Worm (Caenorhabditis elegans) whole organism, young adult: ENCODE data around the gene rpb-12.

Experiments used
- C17E4.6 ChIP-seq: fragments of 200-800 bp; sonication (Bioruptor generic); IDR thresholded peaks from 2 replicates; pipeline ENCODE4 v1.3.6; 2022; ENCODE audit warnings: missing genetic modification reagents, missing genetic modification characterization, missing compliant biosample characterization
- F22D6.2 ChIP-seq: sonication (generic microtip); optimal IDR thresholded peaks from 2 replicates; lab custom pipeline; 2016; ENCODE audit warnings: mild to moderate bottlenecking, missing genetic modification characterization, missing compliant biosample characterization
- F33H1.4 ChIP-seq: fragments of 200-800 bp; sonication (Bioruptor generic); IDR thresholded peaks from 2 replicates; pipeline ENCODE4 v1.3.6; 2022; ENCODE audit warnings: missing genetic modification reagents, missing genetic modification characterization, missing compliant biosample characterization
- F49E8.2 ChIP-seq: sonication (generic microtip); optimal IDR thresholded peaks from 3 replicates; lab custom pipeline; 2017; ENCODE audit warnings: missing genetic modification characterization, mild to moderate bottlenecking, missing compliant biosample characterization, antibody characterized with exemption, moderate library complexity; ENCODE audit not compliant: insufficient read depth
- K11D2.4 ChIP-seq: fragments of 200-800 bp; sonication (Bioruptor generic); IDR thresholded peaks from 2 replicates; pipeline ENCODE4 v1.3.6; 2022; ENCODE audit warnings: missing genetic modification reagents, missing genetic modification characterization, missing compliant biosample characterization
- T07F8.4 ChIP-seq: sonication (generic microtip); optimal IDR thresholded peaks from 2 replicates; lab custom pipeline; 2016; ENCODE audit warnings: mild to moderate bottlenecking, missing genetic modification characterization, moderate library complexity, missing compliant biosample characterization
- Y53G8AR.9 ChIP-seq: fragments of 200-800 bp; sonication (Bioruptor generic); conservative IDR thresholded peaks from 2 replicates; pipeline ENCODE4 v1.3.6; 2022; ENCODE audit warnings: missing genetic modification reagents, missing genetic modification characterization, missing compliant biosample characterization
- Y79H2A.3 ChIP-seq: fragments of 200-800 bp; sonication (Bioruptor generic); conservative IDR thresholded peaks from 2 replicates; pipeline ENCODE4 v1.3.6; 2022; ENCODE audit warnings: missing genetic modification reagents, missing genetic modification characterization, missing compliant biosample characterization
- Y95B8A.8 ChIP-seq: fragments of 200-800 bp; sonication (Bioruptor generic); IDR thresholded peaks from 2 replicates; pipeline ENCODE4 v1.3.6; 2022; ENCODE audit warnings: missing genetic modification reagents, missing genetic modification characterization, missing compliant biosample characterization
- akir-1 ChIP-seq: fragments of 200-800 bp; sonication (Bioruptor generic); optimal IDR thresholded peaks from 2 replicates; lab custom pipeline; 2018; ENCODE audit warnings: mild to moderate bottlenecking, missing genetic modification characterization, moderate library complexity, missing compliant biosample characterization
- attf-6 ChIP-seq: fragments of 200-800 bp; sonication (Bioruptor generic); IDR thresholded peaks from 2 replicates; pipeline ENCODE4 v1.3.6; 2022; ENCODE audit warnings: missing genetic modification reagents, missing genetic modification characterization, missing compliant biosample characterization
- ceh-27 ChIP-seq: fragments of 200-800 bp; sonication (Bioruptor generic); optimal IDR thresholded peaks from 2 replicates; lab custom pipeline; 2018; ENCODE audit warnings: mild to moderate bottlenecking, missing genetic modification characterization, moderate library complexity, missing compliant biosample characterization
- ceh-91 ChIP-seq: fragments of 200-800 bp; sonication (Bioruptor generic); IDR thresholded peaks from 2 replicates; pipeline ENCODE4 v1.3.6; 2022; ENCODE audit warnings: missing genetic modification reagents, missing genetic modification characterization, missing compliant biosample characterization
- chd-7 ChIP-seq: sonication (generic microtip); optimal IDR thresholded peaks from 2 replicates; lab custom pipeline; 2016; ENCODE audit warnings: mild to moderate bottlenecking, missing genetic modification characterization, moderate library complexity, missing compliant biosample characterization
- dox-1 ChIP-seq: fragments of 200-800 bp; sonication (Bioruptor generic); IDR thresholded peaks from 2 replicates; pipeline ENCODE4 v1.3.6; 2022; ENCODE audit warnings: missing genetic modification reagents, missing genetic modification characterization, missing compliant biosample characterization
- egl-44 ChIP-seq: fragments of 200-800 bp; sonication (Bioruptor generic); IDR thresholded peaks from 2 replicates; pipeline ENCODE4 v1.3.6; 2022; ENCODE audit warnings: missing genetic modification reagents, missing genetic modification characterization, missing compliant biosample characterization
- him-1 ChIP-seq: sonication (generic microtip); optimal IDR thresholded peaks from 2 replicates; lab custom pipeline; 2016; ENCODE audit warnings: missing genotype, missing genetic modification reagents, missing genetic modification characterization, missing compliant biosample characterization
- hlh-26 ChIP-seq: fragments of 200-800 bp; sonication (Bioruptor generic); conservative IDR thresholded peaks from 2 replicates; pipeline ENCODE4 v1.3.6; 2022; ENCODE audit warnings: missing genetic modification reagents, missing genetic modification characterization, missing compliant biosample characterization
- hmg-1.2 ChIP-seq: fragments of 200-800 bp; sonication (Bioruptor generic); IDR thresholded peaks from 2 replicates; pipeline ENCODE4 v1.3.6; 2022; ENCODE audit warnings: missing genetic modification reagents, missing genetic modification characterization, missing compliant biosample characterization
- hsf-1 ChIP-seq: fragments of 200-800 bp; sonication (Bioruptor generic); IDR thresholded peaks from 2 replicates; pipeline ENCODE4 v1.3.6; 2022; ENCODE audit warnings: missing genetic modification reagents, missing genetic modification characterization, missing compliant biosample characterization
- let-526 ChIP-seq: fragments of 200-800 bp; sonication (Bioruptor generic); IDR thresholded peaks from 2 replicates; pipeline ENCODE4 v1.3.6; 2022; ENCODE audit warnings: missing genetic modification reagents, missing genetic modification characterization, missing compliant biosample characterization
- lin-35 ChIP-seq, 3 experiments: fragments of 150-350 bp in 2 of 3; sonication (generic microtip) in 1 of 3; optimal IDR thresholded peaks; 2 replicates each; lab custom pipeline; 2014 to 2018; ENCODE audit warnings: missing biosample characterization in 3 of 3, missing genetic modification characterization in 3 of 3, missing genetic modification reagents in 3 of 3
- lin-54 ChIP-seq: fragments of 200-800 bp; sonication (Bioruptor generic); optimal IDR thresholded peaks from 2 replicates; lab custom pipeline; 2018; ENCODE audit warnings: mild to moderate bottlenecking, missing genetic modification characterization, missing compliant biosample characterization
- lir-1 ChIP-seq: fragments of 200-800 bp; sonication (Bioruptor generic); conservative IDR thresholded peaks from 2 replicates; pipeline ENCODE4 v1.3.6; 2022; ENCODE audit warnings: missing genetic modification reagents, missing genetic modification characterization, missing compliant biosample characterization
- madf-10 ChIP-seq: sonication (generic microtip); optimal IDR thresholded peaks from 2 replicates; lab custom pipeline; 2016; ENCODE audit warnings: mild to moderate bottlenecking, missing genetic modification characterization, missing compliant biosample characterization
- madf-3 ChIP-seq: fragments of 200-800 bp; sonication (Bioruptor generic); IDR thresholded peaks from 2 replicates; pipeline ENCODE4 v1.3.6; 2022; ENCODE audit warnings: missing genetic modification reagents, missing genetic modification characterization, missing compliant biosample characterization
- madf-6 ChIP-seq: fragments of 200-800 bp; sonication (Bioruptor generic); IDR thresholded peaks from 2 replicates; pipeline ENCODE4 v1.3.6; 2022; ENCODE audit warnings: missing genetic modification reagents, missing genetic modification characterization, missing compliant biosample characterization
- madf-8 ChIP-seq: fragments of 200-800 bp; sonication (Bioruptor generic); conservative IDR thresholded peaks from 2 replicates; pipeline ENCODE4 v1.3.6; 2022; ENCODE audit warnings: missing genetic modification reagents, missing genetic modification characterization, missing compliant biosample characterization
- mcd-1 ChIP-seq: fragments of 200-800 bp; sonication (Bioruptor generic); IDR thresholded peaks from 2 replicates; pipeline ENCODE4 v1.3.6; 2022; ENCODE audit warnings: missing genetic modification reagents, missing genetic modification characterization, missing compliant biosample characterization
- mel-28 ChIP-seq: sonication (generic microtip); optimal IDR thresholded peaks from 2 replicates; lab custom pipeline; 2016; ENCODE audit warnings: borderline replicate concordance, mild to moderate bottlenecking, missing genetic modification characterization, missing compliant biosample characterization
- mxl-1 ChIP-seq: sonication (generic microtip); optimal IDR thresholded peaks from 2 replicates; lab custom pipeline; 2016; ENCODE audit warnings: missing genetic modification characterization, missing compliant biosample characterization
- nhr-120 ChIP-seq: fragments of 200-800 bp; sonication (Bioruptor generic); IDR thresholded peaks from 2 replicates; pipeline ENCODE4 v1.3.6; 2022; ENCODE audit warnings: missing genetic modification characterization, missing compliant biosample characterization
- pbrm-1 ChIP-seq: fragments of 200-800 bp; sonication (Bioruptor generic); IDR thresholded peaks from 2 replicates; pipeline ENCODE4 v1.3.6; 2022; ENCODE audit warnings: missing genetic modification reagents, missing genetic modification characterization, missing compliant biosample characterization
- rcor-1 ChIP-seq: fragments of 200-800 bp; sonication (Bioruptor generic); IDR thresholded peaks from 2 replicates; pipeline ENCODE4 v1.3.6; 2022; ENCODE audit warnings: missing genetic modification reagents, missing genetic modification characterization, missing compliant biosample characterization
- rec-8 ChIP-seq, 2 experiments: sonication (generic microtip); optimal IDR thresholded peaks; 2 replicates each; lab custom pipeline; 2016; ENCODE audit warnings: mild to moderate bottlenecking in 2 of 2, missing genetic modification characterization in 2 of 2, missing genetic modification reagents in 2 of 2, missing genotype in 2 of 2, missing biosample characterization in 1 of 2, missing compliant biosample characterization in 1 of 2, moderate library complexity in 1 of 2
- repo-1 ChIP-seq: sonication (generic microtip); optimal IDR thresholded peaks from 2 replicates; lab custom pipeline; 2017; ENCODE audit warnings: mild to moderate bottlenecking, missing genetic modification characterization, missing compliant biosample characterization
- sdz-38 ChIP-seq: sonication (generic microtip); optimal IDR thresholded peaks from 2 replicates; lab custom pipeline; 2016; ENCODE audit warnings: missing genotype, missing genetic modification characterization, missing compliant biosample characterization
- snpc-1.1 ChIP-seq: sonication (generic microtip); optimal IDR thresholded peaks from 2 replicates; lab custom pipeline; 2017; ENCODE audit warnings: missing genetic modification characterization, mild to moderate bottlenecking, missing compliant biosample characterization, antibody characterized with exemption, moderate library complexity, missing genotype, missing genetic modification reagents; ENCODE audit not compliant: insufficient read depth
- snpc-1.3 ChIP-seq: sonication (generic microtip); optimal IDR thresholded peaks from 2 replicates; lab custom pipeline; 2017; ENCODE audit warnings: missing genetic modification characterization, mild to moderate bottlenecking, missing compliant biosample characterization, antibody characterized with exemption, moderate library complexity, missing genotype, missing genetic modification reagents; ENCODE audit not compliant: insufficient read depth
- tbp1 ChIP-seq: fragments of 200-800 bp; sonication (Bioruptor generic); optimal IDR thresholded peaks from 2 replicates; lab custom pipeline; 2018; ENCODE audit warnings: mild to moderate bottlenecking, missing genetic modification characterization, missing compliant biosample characterization
- tbx-9 ChIP-seq: sonication (generic microtip); optimal IDR thresholded peaks from 2 replicates; lab custom pipeline; 2016; ENCODE audit warnings: borderline replicate concordance, missing genetic modification characterization, inconsistent platforms, missing compliant biosample characterization
- tlf-1 ChIP-seq: fragments of 200-800 bp; sonication (Bioruptor generic); optimal IDR thresholded peaks from 2 replicates; lab custom pipeline; 2018; ENCODE audit warnings: mild to moderate bottlenecking, missing genetic modification characterization, missing compliant biosample characterization
- xnd-1 ChIP-seq: sonication (generic microtip); optimal IDR thresholded peaks from 2 replicates; lab custom pipeline; 2016; ENCODE audit warnings: missing genotype, missing genetic modification reagents, missing genetic modification characterization, missing compliant biosample characterization
- zfh-2 ChIP-seq: fragments of 200-800 bp; sonication (Bioruptor generic); conservative IDR thresholded peaks from 2 replicates; pipeline ENCODE4 v1.3.6; 2022; ENCODE audit warnings: missing genetic modification reagents, missing genetic modification characterization, missing compliant biosample characterization
- ztf-26 ChIP-seq: sonication (generic microtip); optimal IDR thresholded peaks from 2 replicates; lab custom pipeline; 2017; ENCODE audit warnings: missing genetic modification characterization, missing compliant biosample characterization
- ztf-3 ChIP-seq: fragments of 200-800 bp; sonication (Bioruptor generic); optimal IDR thresholded peaks from 2 replicates; lab custom pipeline; 2018; ENCODE audit warnings: mild to moderate bottlenecking, missing genetic modification characterization, missing compliant biosample characterization

The rpb-12 gene

ce11 chrIV:9146819-9147518, at the start of gene rpb-12, which contains the start of gene aly-2:
Gene rpb-12 (minus strand): TSS chrIV:9146869.
Gene aly-2 (plus strand): TSS chrIV:9147468.
- TF ChIP-seq lir-1 (peak; percentile 65; the same call in 1 of the 2 replicates), F22D6.2 (tag; lab: Kevin White, UChicago) (no peak), pbrm-1 (GFP tag; lab: Robert Waterston, UW) (peak; percentile 75), rcor-1 (GFP tag; lab: Robert Waterston, UW) (peak; percentile 82), F49E8.2 (tag; lab: Kevin White, UChicago) (peak; percentile 64), rec-8 (tag; optimal IDR thresholded peaks at IDR 0.05; lab: Kevin White, UChicago) (no peak), K11D2.4 (GFP tag; lab: Robert Waterston, UW) (no peak), hlh-26 (GFP tag; lab: Robert Waterston, UW) (no peak), hsf-1 (GFP tag; lab: Robert Waterston, UW) (peak; percentile 82), him-1 (tag; lab: Kevin White, UChicago) (peak; percentile 75), zfh-2 (no peak), let-526 (GFP tag; lab: Robert Waterston, UW) (no peak), T07F8.4 (tag; lab: Kevin White, UChicago) (no peak), snpc-1.1 (tag; lab: Kevin White, UChicago) (peak; percentile 59), akir-1 (GFP tag; lab: Kevin White, UChicago) (no peak), ceh-27 (peak; percentile 23), tbp1 (peak; percentile 58), mxl-1 (tag; lab: Kevin White, UChicago) (no peak), egl-44 (GFP tag; lab: Robert Waterston, UW) (no peak), repo-1 (no peak), chd-7 (no peak), madf-6 (GFP tag; lab: Robert Waterston, UW) (peak; percentile 97), tlf-1 (GFP tag; lab: Kevin White, UChicago) (peak; percentile 61), ztf-26 (no peak), F33H1.4 (GFP tag; lab: Robert Waterston, UW) (peak; percentile 78), madf-10 (tag; lab: Kevin White, UChicago) (no peak), sdz-38 (tag; lab: Kevin White, UChicago) (no peak), Y53G8AR.9 (GFP tag; lab: Robert Waterston, UW) (0 out of 2 replicates have a peak, but pooled peaks have one; percentile 39), dox-1 (peak; percentile 92), ztf-3 (no peak), madf-8 (GFP tag; lab: Robert Waterston, UW) (peak; percentile 91), C17E4.6 (GFP tag; lab: Robert Waterston, UW) (peak; percentile 50; the same call in 1 of the 2 replicates), nhr-120 (GFP tag; lab: Robert Waterston, UW) (no peak), madf-3 (GFP tag; lab: Robert Waterston, UW) (0 out of 2 replicates have a peak, but pooled peaks have one; percentile 24), tbx-9 (tag; lab: Kevin White, UChicago) (no peak), Y95B8A.8 (GFP tag; lab: Robert Waterston, UW) (peak; percentile 55; the same call in 1 of the 2 replicates), lin-54 (GFP tag; lab: Kevin White, UChicago) (peak; percentile 81), lin-35 (GFP tag; optimal IDR thresholded peaks at IDR 0.05; lab: Kevin White, UChicago) (peak in 1 of 3 experiments; percentile 66), ceh-91 (GFP tag; lab: Robert Waterston, UW) (peak; percentile 88), xnd-1 (tag; lab: Kevin White, UChicago) (peak; percentile 88), snpc-1.3 (peak; percentile 50), Y79H2A.3 (GFP tag; lab: Robert Waterston, UW) (0 out of 2 replicates have a peak, but pooled peaks have one; percentile 23), mel-28 (tag; lab: Kevin White, UChicago) (no peak), mcd-1 (peak; percentile 66), attf-6 (GFP tag; lab: Robert Waterston, UW) (peak; percentile 83), hmg-1.2 (GFP tag; lab: Robert Waterston, UW) (peak; percentile 59)
